Worm (Caenorhabditis elegans) whole organism, L1 larva: ENCODE results near the gene EGAP4.1.

Experiments
- C04F5.9 ChIP-seq: sonication (generic microtip); optimal IDR thresholded peaks from 2 replicates; lab custom pipeline; 2016; ENCODE audit warnings: missing genetic modification characterization, missing compliant biosample characterization
- C34B4.2 ChIP-seq: sonication (generic microtip); optimal IDR thresholded peaks from 2 replicates; lab custom pipeline; 2017; ENCODE audit warnings: mild to moderate bottlenecking, missing genetic modification characterization, missing compliant biosample characterization
- ama-1 ChIP-seq: fragments of 150-350 bp; optimal IDR thresholded peaks from 2 replicates; lab custom pipeline; 2014
- ceh-63 ChIP-seq: fragments of 200-800 bp; sonication (Bioruptor generic); optimal IDR thresholded peaks from 2 replicates; lab custom pipeline; 2018; ENCODE audit warnings: mild to moderate bottlenecking, missing genetic modification characterization, missing compliant biosample characterization
- ceh-90 ChIP-seq: sonication (generic microtip); optimal IDR thresholded peaks from 2 replicates; lab custom pipeline; 2016; ENCODE audit warnings: missing genetic modification characterization, missing compliant biosample characterization
- dpl-1 ChIP-seq, 3 experiments: fragments of 150-350 bp in 2 of 3; sonication (generic microtip) in 1 of 3; optimal IDR thresholded peaks; 2 replicates each; lab custom pipeline; 2014 to 2017; ENCODE audit warnings: missing biosample characterization in 3 of 3, missing genetic modification characterization in 3 of 3, missing genetic modification reagents in 3 of 3
- efl-1 ChIP-seq, 4 experiments: fragments of 150-350 bp; optimal IDR thresholded peaks in 3 of 4; peaks in 1 of 4; 1 replicate in 1 of 4; 2 replicates in 3 of 4; lab custom pipeline; 2014; ENCODE audit warnings: missing biosample characterization in 2 of 4, missing genetic modification characterization in 2 of 4, missing genetic modification reagents in 2 of 4
- egl-13 ChIP-seq: sonication (generic microtip); optimal IDR thresholded peaks from 2 replicates; lab custom pipeline; 2016; ENCODE audit warnings: missing genotype, missing genetic modification reagents, missing genetic modification characterization, missing compliant biosample characterization
- elt-2 ChIP-seq: sonication (generic microtip); optimal IDR thresholded peaks from 2 replicates; lab custom pipeline; 2016; ENCODE audit warnings: missing genetic modification characterization, mild to moderate bottlenecking, inconsistent platforms, missing compliant biosample characterization, missing genetic modification reagents
- fkh-10 ChIP-seq: sonication (generic microtip); optimal IDR thresholded peaks from 2 replicates; lab custom pipeline; 2017; ENCODE audit warnings: missing biosample characterization, missing genetic modification reagents, missing genetic modification characterization
- fkh-8 ChIP-seq: sonication (generic microtip); optimal IDR thresholded peaks from 2 replicates; lab custom pipeline; 2016; ENCODE audit warnings: mild to moderate bottlenecking, missing genetic modification characterization, missing compliant biosample characterization
- fos-1 ChIP-seq: fragments of 150-350 bp; optimal IDR thresholded peaks from 2 replicates; lab custom pipeline; 2014; ENCODE audit warnings: missing biosample characterization, missing genetic modification characterization
- grh-1 ChIP-seq: fragments of 200-800 bp; sonication (Bioruptor generic); IDR thresholded peaks from 2 replicates; pipeline ENCODE4 v1.3.6; 2022; ENCODE audit warnings: missing genetic modification reagents, missing genetic modification characterization, missing compliant biosample characterization
- hlh-17 ChIP-seq: fragments of 200-800 bp; sonication (Bioruptor generic); optimal IDR thresholded peaks from 2 replicates; lab custom pipeline; 2018; ENCODE audit warnings: missing genetic modification characterization, mild to moderate bottlenecking, missing compliant biosample characterization, moderate library complexity, borderline replicate concordance
- hlh-4 ChIP-seq: sonication (generic microtip); optimal IDR thresholded peaks from 2 replicates; lab custom pipeline; 2016; ENCODE audit warnings: mild to moderate bottlenecking, missing genetic modification characterization, missing compliant biosample characterization
- irx-1 ChIP-seq: sonication (generic microtip); optimal IDR thresholded peaks from 2 replicates; lab custom pipeline; 2016; ENCODE audit warnings: missing genetic modification characterization, missing compliant biosample characterization
- jun-1 ChIP-seq: fragments of 150-350 bp; optimal IDR thresholded peaks from 2 replicates; lab custom pipeline; 2014; ENCODE audit warnings: missing biosample characterization, missing genetic modification reagents, missing genetic modification characterization
- lin-15B ChIP-seq: fragments of 150-350 bp; sonication (generic microtip); optimal IDR thresholded peaks from 3 replicates; lab custom pipeline; 2014; ENCODE audit warnings: missing biosample characterization, missing genetic modification characterization
- lin-39 ChIP-seq: fragments of 150-350 bp; optimal IDR thresholded peaks from 2 replicates; lab custom pipeline; 2014; ENCODE audit warnings: missing biosample characterization, missing genetic modification reagents, missing genetic modification characterization
- lir-3 ChIP-seq: sonication (generic microtip); optimal IDR thresholded peaks from 2 replicates; lab custom pipeline; 2016; ENCODE audit warnings: mild to moderate bottlenecking, missing genetic modification characterization, moderate library complexity, missing compliant biosample characterization; ENCODE audit not compliant: poor library complexity
- mef-2 ChIP-seq: fragments of 150-350 bp; optimal IDR thresholded peaks from 2 replicates; lab custom pipeline; 2014; ENCODE audit warnings: missing biosample characterization, missing genetic modification characterization
- mep-1 ChIP-seq: fragments of 150-350 bp; optimal IDR thresholded peaks from 2 replicates; lab custom pipeline; 2014; ENCODE audit warnings: missing biosample characterization, missing genetic modification characterization
- nhr-20 ChIP-seq: sonication (generic microtip); optimal IDR thresholded peaks from 2 replicates; lab custom pipeline; 2016; ENCODE audit warnings: mild to moderate bottlenecking, missing genetic modification characterization, missing compliant biosample characterization
- nhr-237 ChIP-seq: fragments of 150-350 bp; optimal IDR thresholded peaks from 2 replicates; lab custom pipeline; 2014; ENCODE audit warnings: missing biosample characterization, missing genetic modification characterization
- nhr-76 ChIP-seq: sonication (generic microtip); optimal IDR thresholded peaks from 2 replicates; lab custom pipeline; 2017; ENCODE audit warnings: missing biosample characterization, missing genetic modification characterization
- nhr-77 ChIP-seq: fragments of 150-350 bp; optimal IDR thresholded peaks from 2 replicates; lab custom pipeline; 2014; ENCODE audit warnings: missing biosample characterization, missing genetic modification characterization
- nhr-84 ChIP-seq: sonication (generic microtip); optimal IDR thresholded peaks from 2 replicates; lab custom pipeline; 2017; ENCODE audit warnings: missing biosample characterization, missing genetic modification characterization
- nhr-85 ChIP-seq: sonication (generic microtip); peaks from one replicate; lab custom pipeline; 2016; ENCODE audit warnings: missing genetic modification characterization, inconsistent platforms, missing compliant biosample characterization
- nhr-90 ChIP-seq: sonication (generic microtip); optimal IDR thresholded peaks from 2 replicates; lab custom pipeline; 2016; ENCODE audit warnings: mild to moderate bottlenecking, missing genetic modification characterization, missing compliant biosample characterization; ENCODE audit not compliant: poor library complexity
- pag-3 ChIP-seq: sonication (generic microtip); optimal IDR thresholded peaks from 2 replicates; lab custom pipeline; 2017; ENCODE audit warnings: missing genetic modification characterization, mild to moderate bottlenecking, missing compliant biosample characterization, antibody characterized with exemption, borderline replicate concordance; ENCODE audit not compliant: insufficient read depth
- pqm-1 ChIP-seq: sonication (generic microtip); optimal IDR thresholded peaks from 3 replicates; lab custom pipeline; 2017; ENCODE audit warnings: missing biosample characterization, missing genetic modification characterization
- rnt-1 ChIP-seq: sonication (generic microtip); optimal IDR thresholded peaks from 2 replicates; lab custom pipeline; 2016; ENCODE audit warnings: mild to moderate bottlenecking, missing genetic modification characterization, moderate library complexity, missing compliant biosample characterization
- snpc-4 ChIP-seq: fragments of 150-350 bp; optimal IDR thresholded peaks from 2 replicates; lab custom pipeline; 2014; ENCODE audit warnings: missing biosample characterization, missing genetic modification characterization
- swsn-7 ChIP-seq: sonication (generic microtip); optimal IDR thresholded peaks from 2 replicates; lab custom pipeline; 2016; ENCODE audit warnings: missing genetic modification characterization, missing compliant biosample characterization
- tbx-2 ChIP-seq: sonication (generic microtip); optimal IDR thresholded peaks from 2 replicates; lab custom pipeline; 2016; ENCODE audit warnings: missing genetic modification characterization, missing compliant biosample characterization
- unc-30 ChIP-seq: sonication (generic microtip); optimal IDR thresholded peaks from 2 replicates; lab custom pipeline; 2017; ENCODE audit warnings: missing biosample characterization, missing genetic modification characterization
- unc-62 ChIP-seq: fragments of 150-350 bp; optimal IDR thresholded peaks from 2 replicates; lab custom pipeline; 2014; ENCODE audit warnings: missing biosample characterization, missing genetic modification reagents, missing genetic modification characterization
- unc-98 ChIP-seq: fragments of 200-800 bp; sonication (Bioruptor generic); IDR thresholded peaks from 2 replicates; pipeline ENCODE4 v1.3.6; 2022; ENCODE audit warnings: missing genetic modification characterization, missing compliant biosample characterization
- vab-15 ChIP-seq: sonication (generic microtip); optimal IDR thresholded peaks from 2 replicates; lab custom pipeline; 2017; ENCODE audit warnings: missing genotype, mild to moderate bottlenecking, missing genetic modification characterization, missing compliant biosample characterization
- zag-1 ChIP-seq: fragments of 150-350 bp; optimal IDR thresholded peaks from 2 replicates; lab custom pipeline; 2014; ENCODE audit warnings: missing biosample characterization, missing genetic modification characterization
- ztf-11 ChIP-seq, 2 experiments: sonication (generic microtip); optimal IDR thresholded peaks; 2 replicates each; lab custom pipeline; 2016 to 2017; ENCODE audit warnings: missing genetic modification characterization in 2 of 2, missing biosample characterization in 1 of 2, missing compliant biosample characterization in 1 of 2
- ztf-4 ChIP-seq: fragments of 150-350 bp; optimal IDR thresholded peaks from 2 replicates; lab custom pipeline; 2014; ENCODE audit warnings: missing biosample characterization, missing genetic modification characterization

The EGAP4.1 gene

DNA sequence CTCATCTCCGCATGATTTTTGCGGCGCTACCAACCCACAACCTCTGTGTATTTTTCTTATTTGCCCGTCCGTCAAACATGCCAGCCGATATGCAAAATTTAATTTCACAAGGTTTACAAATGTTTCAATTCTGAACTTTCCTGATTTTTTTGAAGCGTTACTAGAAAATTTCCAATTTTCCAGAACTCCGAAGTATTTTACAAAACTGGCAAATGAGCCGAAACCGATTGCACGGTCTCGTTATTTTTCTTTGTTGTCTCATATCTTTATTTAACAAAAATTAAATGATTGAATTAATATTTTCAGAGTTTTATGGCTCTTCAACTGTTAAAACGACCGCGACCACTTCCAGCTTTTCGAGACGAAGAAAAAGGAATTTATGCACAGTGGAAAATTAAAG lies 19.2 kb downstream of the EGAP4.1 start, which contains the start of gene F53A9.3:
TSS of gene F53A9.3 (plus strand) at position 301 of the 400 bp plus-strand sequence.
- TF ChIP-seq nhr-90 (tag; lab: Kevin White, UChicago) (no peak), lin-39 (tag; lab: Kevin White, UChicago) (no peak), pqm-1 (tag; lab: Kevin White, UChicago) (no peak), dpl-1 (GFP tag; optimal IDR thresholded peaks at IDR 0.05; lab: Kevin White, UChicago) (no peak), lir-3 (tag; lab: Kevin White, UChicago) (no peak), zag-1 (tag; lab: Kevin White, UChicago) (no peak), ama-1 (lab: Kevin White, UChicago) (no peak), ztf-4 (no peak), ceh-90 (no peak), nhr-84 (tag; lab: Kevin White, UChicago) (no peak), C04F5.9 (no peak), egl-13 (tag; lab: Kevin White, UChicago) (no peak)

DNA sequence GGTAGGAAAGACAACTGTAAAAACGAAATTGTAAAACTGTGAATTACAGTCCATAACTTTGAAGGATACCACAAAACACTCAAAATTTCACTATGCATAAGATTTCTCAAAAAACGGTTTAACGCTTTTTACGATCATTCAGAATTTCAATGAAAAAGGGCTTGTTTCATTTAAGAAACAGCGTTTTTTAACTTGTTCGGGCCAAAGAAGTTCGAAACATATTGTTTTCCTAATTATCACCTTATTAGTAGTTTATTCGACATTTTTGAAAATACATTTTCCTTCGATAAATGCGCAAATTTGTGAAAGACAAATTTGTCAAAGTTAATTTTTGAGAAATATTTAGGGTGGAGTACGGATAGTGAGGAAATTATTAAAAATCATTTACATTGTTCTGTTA lies 22.4 kb downstream of the EGAP4.1 start:
- TF ChIP-seq unc-30 (tag; lab: Kevin White, UChicago) (no peak), fkh-10 (GFP tag; lab: Kevin White, UChicago) (no peak), tbx-2 (tag; lab: Kevin White, UChicago) (no peak), lir-3 (tag; lab: Kevin White, UChicago) (no peak), jun-1 (tag; lab: Kevin White, UChicago) (no peak), nhr-237 (no peak)

DNA sequence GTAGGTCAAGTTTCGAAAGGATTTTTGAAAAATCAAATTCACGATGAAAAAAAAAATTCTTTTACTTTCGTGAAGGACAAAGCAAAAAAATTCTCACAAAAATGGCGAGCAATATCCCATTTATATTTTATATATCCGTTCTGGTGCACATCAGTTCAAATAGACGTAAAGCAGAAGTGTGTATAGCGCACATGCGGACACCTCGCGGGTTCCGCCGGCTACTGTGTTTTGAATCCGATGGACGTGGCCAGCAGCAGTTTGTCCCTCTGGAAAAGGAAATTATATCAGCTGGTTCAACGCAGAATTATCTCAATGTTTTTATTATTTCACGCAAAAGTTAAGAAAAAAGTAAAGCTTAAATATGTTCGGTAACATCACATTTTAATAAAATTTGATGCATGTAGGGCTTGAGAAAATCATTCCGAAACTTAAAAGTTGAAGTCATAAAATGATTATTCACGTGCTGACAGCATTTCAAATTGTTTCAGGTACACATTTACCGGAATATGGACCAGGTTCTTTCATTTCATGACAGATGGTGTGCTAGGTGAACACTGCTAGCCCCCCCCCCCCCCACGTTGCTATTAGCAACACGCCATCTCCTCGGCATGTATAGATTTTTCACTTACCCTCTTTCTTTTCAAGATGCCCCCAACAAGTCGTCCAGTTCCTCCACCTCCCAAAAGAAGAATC lies 23.4 kb downstream of the EGAP4.1 start, which contains the start of gene jbts-14:
TSS of gene jbts-14 (plus strand) at position 643 of the 693 bp plus-strand sequence.
- TF ChIP-seq rnt-1 (no peak), snpc-4 (tag; lab: Kevin White, UChicago) (peak; percentile 76)

DNA sequence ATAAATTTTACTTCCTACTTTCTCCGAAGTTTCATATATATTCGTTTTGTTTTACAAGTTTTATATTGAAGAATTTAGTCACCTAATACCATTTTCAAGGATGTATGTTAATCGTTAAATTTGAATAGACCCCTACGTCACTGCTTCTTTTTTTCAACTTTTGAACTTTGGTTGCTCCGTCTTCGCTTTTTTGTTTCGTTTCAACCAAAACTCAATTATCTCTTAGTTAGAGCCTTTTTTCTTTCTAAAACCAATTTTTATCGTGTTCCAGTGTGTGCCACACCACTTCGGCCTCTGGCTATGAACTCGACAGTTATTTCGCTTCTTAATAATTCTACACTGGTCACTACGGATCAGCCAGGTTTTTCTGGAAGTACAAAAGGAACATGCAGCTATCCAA lies 29.7 kb downstream of the EGAP4.1 start, which contains the start of gene frpr-8:
TSS of gene frpr-8 (plus strand) at position 301 of the 400 bp plus-strand sequence.
- TF ChIP-seq lin-15B (no peak), ama-1 (lab: Kevin White, UChicago) (no peak), C34B4.2 (no peak), swsn-7 (no peak), lir-3 (tag; lab: Kevin White, UChicago) (no peak), ceh-90 (no peak), hlh-4 (tag; lab: Kevin White, UChicago) (no peak), elt-2 (tag; lab: Kevin White, UChicago) (no peak), nhr-84 (tag; lab: Kevin White, UChicago) (no peak), C04F5.9 (no peak), unc-30 (tag; lab: Kevin White, UChicago) (no peak), fos-1 (no peak), unc-62 (no peak), fkh-8 (no peak), ceh-63 (GFP tag; lab: Kevin White, UChicago) (no peak)
- TF ChIP-seq, all 84 proteins: peak for 0

DNA sequence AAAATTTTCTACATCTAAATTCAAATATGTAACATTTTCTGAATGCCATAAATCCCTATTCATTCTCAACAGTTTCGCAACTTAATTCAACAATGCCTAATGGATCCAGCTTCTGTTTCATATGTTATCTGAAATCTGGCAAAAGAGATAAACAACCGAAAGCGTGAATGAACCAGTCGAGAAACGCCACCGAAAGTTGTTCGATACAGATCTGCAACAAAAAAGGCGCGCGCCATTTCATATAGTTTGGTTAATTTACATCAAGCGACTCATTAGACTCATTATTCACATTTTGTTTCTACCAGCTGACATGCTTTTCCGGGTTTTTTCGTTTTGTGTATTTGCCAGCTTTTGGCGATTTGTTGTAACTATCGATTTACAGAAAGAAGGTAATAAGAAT lies 45.6 kb downstream of the EGAP4.1 start, which contains the start of gene K09E2.1:
TSS of gene K09E2.1 (plus strand) at position 301 of the 400 bp plus-strand sequence.
- TF ChIP-seq nhr-85 (tag; lab: Kevin White, UChicago) (no peak), nhr-77 (tag; lab: Kevin White, UChicago) (no peak), efl-1 (optimal IDR thresholded peaks at IDR 0.05; lab: Kevin White, UChicago) (no peak), efl-1 (GFP tag; optimal IDR thresholded peaks at IDR 0.05 in 1 of 2; lab: Kevin White, UChicago) (no peak), fkh-10 (GFP tag; lab: Kevin White, UChicago) (no peak), mep-1 (tag; lab: Kevin White, UChicago) (no peak), mef-2 (no peak), ama-1 (lab: Kevin White, UChicago) (no peak), hlh-17 (GFP tag; lab: Kevin White, UChicago) (no peak), ztf-11 (tag; optimal IDR thresholded peaks at IDR 0.05; lab: Kevin White, UChicago) (no peak), grh-1 (no peak), lin-39 (tag; lab: Kevin White, UChicago) (no peak), nhr-20 (tag; lab: Kevin White, UChicago) (no peak), vab-15 (no peak), pag-3 (tag; lab: Kevin White, UChicago) (no peak), jun-1 (tag; lab: Kevin White, UChicago) (no peak), nhr-76 (no peak), unc-98 (GFP tag; lab: Robert Waterston, UW) (no peak), irx-1 (no peak)
- TF ChIP-seq, all 84 proteins: peak for 0
